Fruit fly (Drosophila melanogaster): Measurements from ENCODE around the gene milt.

Gene milt

DNA sequence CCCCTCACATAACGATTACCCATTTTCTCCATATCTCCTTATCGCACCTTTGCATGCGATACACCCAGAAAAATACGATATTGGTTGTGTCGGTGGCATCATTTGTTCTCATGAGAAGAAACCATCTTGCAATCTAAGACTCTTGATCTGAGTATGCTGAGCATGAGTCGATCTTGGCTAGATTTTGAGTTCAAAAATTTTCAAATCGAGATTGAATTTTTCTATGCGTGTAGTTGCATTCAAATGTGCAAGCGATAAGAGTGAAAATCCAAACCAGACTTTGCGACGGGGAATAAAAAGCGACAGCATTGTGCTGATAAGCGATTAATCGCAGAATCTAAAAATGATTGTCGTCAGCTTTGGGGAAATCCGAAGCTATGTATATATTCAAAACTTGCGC is 43.7 kb downstream of the milt start:
- TF ChIP-seq CG31224 (GFP tag; IDR thresholded peaks at IDR 0.05): no peak
- TF ChIP-seq CG31365 (tag; optimal IDR thresholded peaks at IDR 0.05): no peak
- TF ChIP-seq sob (GFP tag; IDR thresholded peaks at IDR 0.05): no peak
- no peak for TF ChIP-seq CG4707 (GFP tag; optimal IDR thresholded peaks at IDR 0.05)
- no peak for TF ChIP-seq CG7839 (tag; optimal IDR thresholded peaks at IDR 0.05)
- TF ChIP-seq CG9437 (GFP tag; optimal IDR thresholded peaks at IDR 0.05): no peak
- no peak for TF ChIP-seq Chrac-16 (GFP tag; optimal IDR thresholded peaks at IDR 0.05)
- no peak for TF ChIP-seq hbn (GFP tag; IDR thresholded peaks at IDR 0.05; ENCODE audit: partially characterized antibody)
- no peak for TF ChIP-seq insv (GFP tag; optimal IDR thresholded peaks at IDR 0.05)

DNA sequence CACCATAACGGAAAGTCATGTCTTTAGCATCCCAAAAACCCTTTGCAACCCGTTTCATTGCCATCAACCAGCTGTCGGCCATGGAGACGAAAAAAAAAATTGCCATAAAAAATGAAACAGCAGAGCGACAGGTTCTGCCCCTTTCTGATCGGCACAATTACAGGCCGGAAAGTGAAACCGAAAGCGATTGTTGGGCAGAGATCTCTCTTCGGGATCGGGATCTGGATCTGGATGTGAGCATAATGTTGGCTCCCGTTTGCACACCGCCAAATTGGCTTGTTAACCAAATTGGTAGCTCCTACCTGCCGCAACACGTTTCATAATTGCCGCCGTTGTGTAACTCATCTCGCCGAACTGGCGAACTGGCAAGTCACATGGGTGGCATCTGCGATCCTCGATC is 44.6 kb downstream of the milt start:
- 0 out of 2 replicates have a peak, but pooled peaks have one; percentile 22 for TF ChIP-seq CG11085 (GFP tag; IDR thresholded peaks at IDR 0.05)
- TF ChIP-seq CG30431 (GFP tag; optimal IDR thresholded peaks at IDR 0.05): no peak

dm6 chr2L:7084410-7084809 is 46.8 kb downstream of the milt start, which contains the start of gene Pvf2:
Gene Pvf2 (minus strand): TSS chr2L:7084635.
- peak; percentile 73 for TF ChIP-seq Jarid2 (GFP tag; optimal IDR thresholded peaks at IDR 0.05)
- TF ChIP-seq Sry-δ (GFP tag; optimal IDR thresholded peaks at IDR 0.05): no peak
- no peak for TF ChIP-seq CG9932 (GFP tag; IDR thresholded peaks at IDR 0.05)
- peak; percentile 58 to 64 for TF ChIP-seq Trl (optimal IDR thresholded peaks at IDR 0.05)
- TF ChIP-seq Trl (GFP tag; optimal IDR thresholded peaks at IDR 0.05): no peak
- TF ChIP-seq CG11504 (tag; optimal IDR thresholded peaks at IDR 0.05): peak; percentile 18
- no peak for TF ChIP-seq pum (GFP tag; optimal IDR thresholded peaks at IDR 0.05)
- no peak for TF ChIP-seq toy (GFP tag; IDR thresholded peaks at IDR 0.05)
- TF ChIP-seq chinmo (GFP tag; IDR thresholded peaks at IDR 0.05; ENCODE audit: partially characterized antibody): 0 out of 4 replicates have a peak, but pooled peaks have one; percentile 44
- peak; percentile 27 for TF ChIP-seq nom (GFP tag; optimal IDR thresholded peaks at IDR 0.05)
- no peak for TF ChIP-seq Lhr (GFP tag; optimal IDR thresholded peaks at IDR 0.05)
- no peak for TF ChIP-seq Adf1 (GFP tag; IDR thresholded peaks at IDR 0.05)
- peak; percentile 56 for TF ChIP-seq CG9215 (GFP tag; IDR thresholded peaks at IDR 0.05)
- TF ChIP-seq NC2β (GFP tag; optimal IDR thresholded peaks at IDR 0.05): no peak
- no peak for TF ChIP-seq unpg (GFP tag; optimal IDR thresholded peaks at IDR 0.05)
- no peak for TF ChIP-seq CG9876 (GFP tag; optimal IDR thresholded peaks at IDR 0.05)
- no peak for TF ChIP-seq ftz-f1 (GFP tag; optimal IDR thresholded peaks at IDR 0.05)
- TF ChIP-seq CG13894 (tag; optimal IDR thresholded peaks at IDR 0.05): no peak
- TF ChIP-seq repo (GFP tag; optimal IDR thresholded peaks at IDR 0.05): no peak
- no peak for TF ChIP-seq Tbp (GFP tag; optimal IDR thresholded peaks at IDR 0.05)

DNA sequence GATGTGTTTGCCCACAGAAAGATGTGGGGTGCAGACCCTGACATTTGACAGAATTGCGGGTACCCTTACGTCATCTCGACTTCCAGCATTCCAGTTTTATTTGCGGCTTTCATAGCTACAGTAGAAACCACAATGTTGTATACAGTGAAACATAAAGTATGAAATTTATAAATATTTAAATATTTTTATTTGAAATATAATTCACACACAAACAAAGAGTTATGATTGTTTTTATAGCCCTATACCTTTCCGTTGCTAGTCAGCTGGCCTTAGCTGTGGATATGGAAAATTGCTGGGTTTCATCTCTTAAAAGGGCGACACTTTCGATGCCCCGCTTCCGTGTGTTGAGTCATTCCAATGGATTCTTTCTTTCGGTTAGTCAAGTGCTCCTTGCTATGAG is 53.3 kb downstream of the milt start:
- TF ChIP-seq trh (GFP tag; optimal IDR thresholded peaks at IDR 0.05): no peak
- no peak for TF ChIP-seq CG17912 (GFP tag; optimal IDR thresholded peaks at IDR 0.05)
- no peak for TF ChIP-seq abd-A (tag; optimal IDR thresholded peaks at IDR 0.05)
- no peak for TF ChIP-seq Dad (GFP tag; optimal IDR thresholded peaks at IDR 0.05)
- no peak for TF ChIP-seq p53 (GFP tag; optimal IDR thresholded peaks at IDR 0.05)
- no peak for TF ChIP-seq Jarid2 (GFP tag; optimal IDR thresholded peaks at IDR 0.05)
- TF ChIP-seq CG7963 (GFP tag; IDR thresholded peaks at IDR 0.05; ENCODE audit: partially characterized antibody): no peak
- no peak for TF ChIP-seq CG11247 (GFP tag; IDR thresholded peaks at IDR 0.05)
- no peak for TF ChIP-seq en (GFP tag; optimal IDR thresholded peaks at IDR 0.05)
- TF ChIP-seq ttk (GFP tag; IDR thresholded peaks at IDR 0.05): no peak
- TF ChIP-seq hbn (GFP tag; IDR thresholded peaks at IDR 0.05; ENCODE audit: partially characterized antibody): no peak
- no peak for TF ChIP-seq bowl (GFP tag; IDR thresholded peaks at IDR 0.05)
- no peak for TF ChIP-seq CG3163 (GFP tag; optimal IDR thresholded peaks at IDR 0.05)
- TF ChIP-seq CG16779 (GFP tag; IDR thresholded peaks at IDR 0.05): no peak
- no peak for TF ChIP-seq Nf-YC (tag; optimal IDR thresholded peaks at IDR 0.05)
- TF ChIP-seq z (GFP tag; IDR thresholded peaks at IDR 0.05): 0 out of 3 replicates have a peak, but pooled peaks have one; percentile 11
- TF ChIP-seq twi (tag; optimal IDR thresholded peaks at IDR 0.05): no peak
- TF ChIP-seq nerfin-2 (GFP tag; IDR thresholded peaks at IDR 0.05; ENCODE audit: partially characterized antibody): no peak
- TF ChIP-seq Bgb (GFP tag; IDR thresholded peaks at IDR 0.05; ENCODE audit: partially characterized antibody): no peak
- TF ChIP-seq az2 (GFP tag; optimal IDR thresholded peaks at IDR 0.05): peak; percentile 8
